Fruit fly (Drosophila melanogaster) whole organism, embryonic: Measurements from ENCODE around the gene bb8.

Experiments
- CG10321 ChIP-seq: fragments of 200-800 bp; sonication (Bioruptor generic); IDR thresholded peaks from 2 replicates; pipeline ENCODE4 v1.3.6; 2022; ENCODE audit warnings: missing biosample characterization, missing genetic modification characterization
- CG10366 ChIP-seq: fragments of 200-800 bp; sonication (Bioruptor generic); IDR thresholded peaks from 2 replicates; pipeline ENCODE4 v1.3.6; 2022; ENCODE audit warnings: missing biosample characterization, missing genetic modification characterization
- CG11093 ChIP-seq: fragments of 200-800 bp; sonication (Bioruptor generic); IDR thresholded peaks from 3 replicates; pipeline ENCODE4 v1.3.6; 2022; ENCODE audit warnings: missing biosample characterization, missing genetic modification characterization
- CG11456 ChIP-seq: fragments of 200-800 bp; sonication (Bioruptor generic); IDR thresholded peaks from 3 replicates; pipeline ENCODE4 v1.3.6; 2022; ENCODE audit warnings: missing biosample characterization, missing genetic modification characterization
- CG11560 ChIP-seq: fragments of 200-800 bp; sonication (Bioruptor generic); IDR thresholded peaks from 3 replicates; pipeline ENCODE4 v1.3.6; 2022; ENCODE audit warnings: missing biosample characterization, missing genetic modification characterization
- CG11723 ChIP-seq: fragments of 200-800 bp; sonication (Bioruptor generic); optimal IDR thresholded peaks from 2 replicates; lab custom pipeline; 2017; ENCODE audit warnings: missing biosample characterization, mild to moderate bottlenecking, missing genetic modification characterization
- CG12744 ChIP-seq: fragments of 200-800 bp; sonication (Bioruptor generic); optimal IDR thresholded peaks from 2 replicates; lab custom pipeline; 2016; ENCODE audit warnings: missing biosample characterization, missing genetic modification characterization
- CG12769 ChIP-seq: fragments of 200-800 bp; sonication (Bioruptor generic); optimal IDR thresholded peaks from 2 replicates; lab custom pipeline; 2019; ENCODE audit warnings: missing biosample characterization, mild to moderate bottlenecking, missing genetic modification characterization, moderate library complexity
- CG13424 ChIP-seq: fragments of 200-800 bp; sonication (Bioruptor generic); optimal IDR thresholded peaks from 2 replicates; lab custom pipeline; 2019; ENCODE audit warnings: missing biosample characterization, mild to moderate bottlenecking, missing genetic modification characterization, moderate library complexity
- CG14014 ChIP-seq: fragments of 200-800 bp; sonication (Bioruptor generic); IDR thresholded peaks from 2 replicates; pipeline ENCODE4 v1.3.6; 2022; ENCODE audit warnings: missing biosample characterization, missing genetic modification characterization
- CG14667 ChIP-seq: fragments of 200-800 bp; sonication (Bioruptor generic); IDR thresholded peaks from 2 replicates; pipeline ENCODE4 v1.3.6; 2022; ENCODE audit warnings: missing biosample characterization, missing genetic modification characterization
- CG16863 ChIP-seq: fragments of 200-800 bp; sonication (Bioruptor generic); optimal IDR thresholded peaks from 3 replicates; lab custom pipeline; 2016; ENCODE audit warnings: missing biosample characterization, missing genetic modification characterization
- CG18011 ChIP-seq: fragments of 200-800 bp; sonication (Bioruptor generic); optimal IDR thresholded peaks from 2 replicates; lab custom pipeline; 2017; ENCODE audit warnings: missing biosample characterization, missing genetic modification characterization, mild to moderate bottlenecking, moderate library complexity, missing genotype
- CG32532 ChIP-seq: fragments of 200-800 bp; sonication (Bioruptor generic); IDR thresholded peaks from 2 replicates; pipeline ENCODE4 v1.3.6; 2022; ENCODE audit warnings: missing biosample characterization, missing genetic modification characterization
- CG33213 ChIP-seq: fragments of 200-800 bp; sonication (Bioruptor generic); optimal IDR thresholded peaks from 3 replicates; lab custom pipeline; 2016; ENCODE audit warnings: missing biosample characterization, missing genetic modification characterization
- CG4328 ChIP-seq: fragments of 200-800 bp; sonication (Bioruptor generic); optimal IDR thresholded peaks from 3 replicates; lab custom pipeline; 2017; ENCODE audit warnings: missing biosample characterization, missing genetic modification reagents, missing genetic modification characterization
- CG4730 ChIP-seq: fragments of 200-800 bp; sonication (Bioruptor generic); IDR thresholded peaks from 2 replicates; pipeline ENCODE4 v1.3.6; 2022; ENCODE audit warnings: missing biosample characterization, missing genetic modification characterization
- CG8388 ChIP-seq: fragments of 200-800 bp; sonication (Bioruptor generic); optimal IDR thresholded peaks from 2 replicates; lab custom pipeline; 2019; ENCODE audit warnings: missing biosample characterization, mild to moderate bottlenecking, missing genetic modification characterization, moderate library complexity
- CG9437 ChIP-seq: fragments of 200-800 bp; sonication (Bioruptor generic); optimal IDR thresholded peaks from 2 replicates; lab custom pipeline; 2018; ENCODE audit warnings: missing biosample characterization, mild to moderate bottlenecking, missing genetic modification characterization
- CG9932 ChIP-seq: fragments of 200-800 bp; sonication (Bioruptor generic); IDR thresholded peaks from 2 replicates; pipeline ENCODE4 v1.3.6; 2022; ENCODE audit warnings: missing biosample characterization, missing genetic modification characterization
- Deaf1 ChIP-seq: fragments of 200-800 bp; optimal IDR thresholded peaks from 3 replicates; lab custom pipeline; 2019; ENCODE audit warnings: missing biosample characterization, mild to moderate bottlenecking, missing genetic modification characterization, moderate library complexity
- Dfd ChIP-seq, 2 experiments: fragments of >200 bp; optimal IDR thresholded peaks; 2 replicates each; lab custom pipeline; 2017; ENCODE audit warnings: missing biosample characterization in 2 of 2, missing genetic modification characterization in 2 of 2
- HLH3B ChIP-seq: fragments of 200-800 bp; sonication (Bioruptor generic); IDR thresholded peaks from 2 replicates; pipeline ENCODE4 v1.3.6; 2022; ENCODE audit warnings: missing biosample characterization, missing genetic modification characterization
- HmgZ ChIP-seq: fragments of 200-800 bp; sonication (Bioruptor generic); optimal IDR thresholded peaks from 2 replicates; lab custom pipeline; 2018; ENCODE audit warnings: missing biosample characterization, mild to moderate bottlenecking, missing genetic modification characterization
- Hmx ChIP-seq: fragments of 200-800 bp; sonication (Bioruptor generic); optimal IDR thresholded peaks from 2 replicates; lab custom pipeline; 2016; ENCODE audit warnings: missing biosample characterization, missing genetic modification characterization
- Hr39 ChIP-seq: fragments of >200 bp; optimal IDR thresholded peaks from 2 replicates; lab custom pipeline; 2017
- Jarid2 ChIP-seq: fragments of 200-800 bp; sonication (Bioruptor generic); optimal IDR thresholded peaks from 3 replicates; lab custom pipeline; 2017; ENCODE audit warnings: mild to moderate bottlenecking, missing biosample characterization, missing genetic modification reagents, missing genetic modification characterization
- Mad ChIP-seq: fragments of 200-800 bp; sonication (Bioruptor generic); optimal IDR thresholded peaks from 2 replicates; lab custom pipeline; 2016; ENCODE audit warnings: missing biosample characterization, missing genetic modification characterization
- Oli ChIP-seq: fragments of 200-800 bp; sonication (Bioruptor generic); optimal IDR thresholded peaks from 2 replicates; lab custom pipeline; 2018; ENCODE audit warnings: missing biosample characterization, mild to moderate bottlenecking, missing genetic modification characterization, moderate library complexity
- Sry-β ChIP-seq: fragments of 200-800 bp; sonication (Bioruptor generic); optimal IDR thresholded peaks from 2 replicates; lab custom pipeline; 2018; ENCODE audit warnings: missing biosample characterization, mild to moderate bottlenecking, missing genetic modification characterization, moderate library complexity
- ara ChIP-seq: fragments of 200-800 bp; sonication (Bioruptor generic); IDR thresholded peaks from 2 replicates; pipeline ENCODE4 v1.3.6; 2022; ENCODE audit warnings: missing biosample characterization, missing genetic modification characterization
- bsh ChIP-seq, 2 experiments: fragments of 200-800 bp; sonication (Bioruptor generic); optimal IDR thresholded peaks; 2 replicates each; lab custom pipeline; 2017 to 2018; ENCODE audit warnings: mild to moderate bottlenecking in 2 of 2, missing biosample characterization in 2 of 2, missing genetic modification characterization in 2 of 2, moderate library complexity in 1 of 2
- caup ChIP-seq: fragments of 200-800 bp; sonication (Bioruptor generic); optimal IDR thresholded peaks from 3 replicates; lab custom pipeline; 2017; ENCODE audit warnings: missing biosample characterization, mild to moderate bottlenecking, missing genetic modification characterization, moderate library complexity; ENCODE audit not compliant: severe bottlenecking
- exex ChIP-seq: fragments of 200-800 bp; sonication (Bioruptor generic); optimal IDR thresholded peaks from 4 replicates; lab custom pipeline; 2018; ENCODE audit warnings: missing biosample characterization, mild to moderate bottlenecking, missing genetic modification characterization, moderate library complexity
- gcm2 ChIP-seq: fragments of 200-800 bp; sonication (Bioruptor generic); optimal IDR thresholded peaks from 2 replicates; lab custom pipeline; 2016; ENCODE audit warnings: missing biosample characterization, missing genetic modification characterization
- her ChIP-seq: fragments of 200-800 bp; sonication (Bioruptor generic); optimal IDR thresholded peaks from 2 replicates; lab custom pipeline; 2016; ENCODE audit warnings: missing biosample characterization, missing genetic modification characterization
- hkb ChIP-seq, 2 experiments: fragments of 200-800 bp in 1 of 2; fragments of >200 bp in 1 of 2; sonication (Bioruptor generic) in 1 of 2; IDR thresholded peaks in 1 of 2; optimal IDR thresholded peaks in 1 of 2; 2 replicates each; pipeline versions ENCODE4 v1.3.6 to Lab custom; 2017 to 2022; ENCODE audit warnings: missing biosample characterization in 1 of 2, missing genetic modification characterization in 1 of 2
- hth ChIP-seq: fragments of >200 bp; optimal IDR thresholded peaks from 2 replicates; lab custom pipeline; 2017; ENCODE audit warnings: inconsistent platforms
- jumu ChIP-seq: fragments of 200-800 bp; sonication (Bioruptor generic); optimal IDR thresholded peaks from 3 replicates; lab custom pipeline; 2016; ENCODE audit warnings: missing biosample characterization, missing genetic modification characterization
- luna ChIP-seq: fragments of 200-800 bp; sonication (Bioruptor generic); optimal IDR thresholded peaks from 2 replicates; lab custom pipeline; 2016; ENCODE audit warnings: missing biosample characterization, missing genetic modification characterization
- org-1 ChIP-seq: fragments of 200-800 bp; sonication (Bioruptor generic); optimal IDR thresholded peaks from 2 replicates; lab custom pipeline; 2017; ENCODE audit warnings: missing biosample characterization, missing genetic modification characterization
- prd ChIP-seq, 3 experiments: fragments of >200 bp in 2 of 3; fragments of 200-800 bp in 1 of 3; sonication (Bioruptor generic) in 1 of 3; optimal IDR thresholded peaks in 2 of 3; IDR thresholded peaks in 1 of 3; 2 replicates in 2 of 3; 3 replicates in 1 of 3; pipeline versions ENCODE4 v1.3.6 to Lab custom; 2017 to 2022; ENCODE audit warnings: missing biosample characterization in 1 of 3, missing genetic modification characterization in 1 of 3
- pros ChIP-seq: fragments of 200-800 bp; sonication (Bioruptor generic); optimal IDR thresholded peaks from 3 replicates; lab custom pipeline; 2019; ENCODE audit warnings: missing biosample characterization, mild to moderate bottlenecking, missing genetic modification characterization, moderate library complexity
- scrt ChIP-seq: fragments of 200-800 bp; sonication (Bioruptor generic); optimal IDR thresholded peaks from 2 replicates; lab custom pipeline; 2018; ENCODE audit warnings: missing biosample characterization, mild to moderate bottlenecking, missing genetic modification characterization, moderate library complexity
- tap ChIP-seq: fragments of 200-800 bp; optimal IDR thresholded peaks from 3 replicates; lab custom pipeline; 2019; ENCODE audit warnings: missing biosample characterization, mild to moderate bottlenecking, missing genetic modification characterization, moderate library complexity
- vvl ChIP-seq: fragments of 200-800 bp; sonication (Bioruptor generic); IDR thresholded peaks from 2 replicates; pipeline ENCODE4 v1.3.6; 2022; ENCODE audit warnings: missing biosample characterization, missing genetic modification characterization
- wek ChIP-seq: fragments of 200-800 bp; sonication (Bioruptor generic); optimal IDR thresholded peaks from 3 replicates; lab custom pipeline; 2018; ENCODE audit warnings: missing biosample characterization, mild to moderate bottlenecking, missing genetic modification characterization, moderate library complexity
- zen ChIP-seq: fragments of 200-800 bp; sonication (Bioruptor generic); optimal IDR thresholded peaks from 3 replicates; lab custom pipeline; 2018; ENCODE audit warnings: missing biosample characterization, mild to moderate bottlenecking, missing genetic modification characterization, moderate library complexity
- zen2 ChIP-seq: fragments of 200-800 bp; sonication (Bioruptor generic); IDR thresholded peaks from 3 replicates; pipeline ENCODE4 v1.3.6; 2022; ENCODE audit warnings: missing biosample characterization, missing genetic modification characterization; ENCODE audit not compliant: partially characterized antibody
- zf30C ChIP-seq: fragments of 200-800 bp; sonication (Bioruptor generic); optimal IDR thresholded peaks from 3 replicates; lab custom pipeline; 2018; ENCODE audit warnings: missing biosample characterization, mild to moderate bottlenecking, missing genetic modification characterization
- zfh2 ChIP-seq: fragments of 200-800 bp; sonication (Bioruptor generic); optimal IDR thresholded peaks from 2 replicates; lab custom pipeline; 2016; ENCODE audit warnings: missing biosample characterization, missing genetic modification characterization

Gene bb8

dm6 chr3R:23315630-23316029 lies 25.6 kb upstream of the bb8 start (continued):
- TF ChIP-seq exex (tag; lab: Kevin White, UChicago), result peak; percentile 20
- no peak for TF ChIP-seq caup
- no peak for TF ChIP-seq prd (optimal IDR thresholded peaks at IDR 0.05; lab: Kevin White, UChicago)
- TF ChIP-seq prd (GFP tag; IDR thresholded peaks at IDR 0.05; lab: Robert Waterston, UW), result peak; percentile 50; the same call in 1 of the 3 replicates
- TF ChIP-seq CG10321 (GFP tag; lab: Robert Waterston, UW), result no peak
- TF ChIP-seq Sry-β, result no peak
- no peak for TF ChIP-seq Mad (GFP tag; lab: Kevin White, UChicago)
- peak; percentile 22 for TF ChIP-seq Jarid2 (GFP tag; lab: Kevin White, UChicago)
- no peak for TF ChIP-seq CG32532 (GFP tag; lab: Robert Waterston, UW)
- TF ChIP-seq HmgZ, result peak; percentile 2
- TF ChIP-seq zfh2, result no peak
- TF ChIP-seq CG9437 (GFP tag; lab: Kevin White, UChicago), result peak; percentile 45
- TF ChIP-seq jumu (GFP tag; lab: Kevin White, UChicago), result no peak
- TF ChIP-seq Hmx, result no peak
- TF ChIP-seq CG18011 (GFP tag; lab: Kevin White, UChicago), result no peak
- TF ChIP-seq Oli (tag; lab: Kevin White, UChicago), result peak; percentile 25
- TF ChIP-seq CG33213 (GFP tag; lab: Kevin White, UChicago), result no peak
- TF ChIP-seq Hr39, result no peak
- no peak for TF ChIP-seq CG11456 (GFP tag; lab: Robert Waterston, UW)
- no peak for TF ChIP-seq tap (tag; lab: Kevin White, UChicago)
- peak; percentile 21 for TF ChIP-seq CG16863 (GFP tag; lab: Kevin White, UChicago)
- TF ChIP-seq wek (GFP tag; lab: Kevin White, UChicago), result no peak
- TF ChIP-seq zen2 (GFP tag; lab: Robert Waterston, UW), result no peak
- TF ChIP-seq Deaf1, result no peak
- TF ChIP-seq hkb (optimal IDR thresholded peaks at IDR 0.05; lab: Kevin White, UChicago), result no peak
- TF ChIP-seq hkb (GFP tag; IDR thresholded peaks at IDR 0.05; lab: Robert Waterston, UW), result no peak
- TF ChIP-seq CG12769, result no peak
- peak in 1 of 2 experiments; percentile 30 for TF ChIP-seq bsh (GFP tag; optimal IDR thresholded peaks at IDR 0.05; lab: Kevin White, UChicago)
- TF ChIP-seq CG11560 (tag; lab: Robert Waterston, UW), result no peak
- TF ChIP-seq her, result no peak
- TF ChIP-seq CG14667 (GFP tag; lab: Robert Waterston, UW), result 0 out of 2 replicates have a peak, but pooled peaks have one; percentile 9
- TF ChIP-seq scrt (GFP tag; lab: Kevin White, UChicago), result no peak
- TF ChIP-seq hth (lab: Kevin White, UChicago), result no peak
- TF ChIP-seq zen, result no peak
- peak; percentile 42 for TF ChIP-seq vvl (GFP tag; lab: Robert Waterston, UW)
- peak; percentile 37; the same call in 1 of the 2 replicates for TF ChIP-seq CG10366
- TF ChIP-seq ara, result 0 out of 2 replicates have a peak, but pooled peaks have one; percentile 29
- TF ChIP-seq zf30C (GFP tag; lab: Kevin White, UChicago), result no peak
- no peak for TF ChIP-seq Dfd (GFP tag; optimal IDR thresholded peaks at IDR 0.05; lab: Kevin White, UChicago)
- no peak for TF ChIP-seq gcm2 (GFP tag; lab: Kevin White, UChicago)
- peak; percentile 9 for TF ChIP-seq CG13424
- no peak for TF ChIP-seq pros
- TF ChIP-seq CG11093 (GFP tag; lab: Robert Waterston, UW), result no peak
- no peak for TF ChIP-seq CG8388
- TF ChIP-seq CG4328, result no peak
- no peak for TF ChIP-seq CG11723 (GFP tag; lab: Kevin White, UChicago)
- TF ChIP-seq CG4730 (GFP tag; lab: Robert Waterston, UW), result no peak
- TF ChIP-seq org-1 (GFP tag; lab: Kevin White, UChicago), result no peak
- no peak for TF ChIP-seq luna
- no peak for TF ChIP-seq CG14014 (GFP tag; lab: Robert Waterston, UW)
- TF ChIP-seq CG9932 (GFP tag; lab: Robert Waterston, UW), result no peak
- TF ChIP-seq HLH3B, result no peak
- TF ChIP-seq CG12744 (GFP tag; lab: Kevin White, UChicago), result no peak
